Fruit fly (Drosophila melanogaster) whole organism, adult: ENCODE data around the gene CG32055.

Source experiments
- CG11617 ChIP-seq: fragments of 200-800 bp; sonication (Bioruptor generic); optimal IDR thresholded peaks from 2 replicates; lab custom pipeline; 2017; ENCODE audit warnings: mild to moderate bottlenecking, missing biosample characterization, missing genetic modification reagents, missing genetic modification characterization
- CG12768 ChIP-seq: fragments of 200-800 bp; sonication (Bioruptor generic); optimal IDR thresholded peaks from 2 replicates; lab custom pipeline; 2017; ENCODE audit warnings: missing biosample characterization, missing genetic modification characterization, mild to moderate bottlenecking, moderate library complexity, missing genetic modification reagents
- CG14711 ChIP-seq: fragments of 200-800 bp; sonication (Bioruptor generic); optimal IDR thresholded peaks from 2 replicates; lab custom pipeline; 2018; ENCODE audit warnings: missing biosample characterization, mild to moderate bottlenecking, missing genetic modification characterization, moderate library complexity
- CG1620 ChIP-seq: fragments of 200-800 bp; sonication (Bioruptor generic); optimal IDR thresholded peaks from 2 replicates; lab custom pipeline; 2016; ENCODE audit warnings: missing biosample characterization, missing genetic modification characterization
- CG5204 ChIP-seq: fragments of 200-800 bp; sonication (Bioruptor generic); optimal IDR thresholded peaks from 2 replicates; lab custom pipeline; 2016; ENCODE audit warnings: missing biosample characterization, missing genetic modification characterization
- CG7045 ChIP-seq: fragments of 200-800 bp; sonication (Bioruptor generic); optimal IDR thresholded peaks from 2 replicates; lab custom pipeline; 2017; ENCODE audit warnings: missing biosample characterization, mild to moderate bottlenecking, missing genetic modification characterization
- CG7101 ChIP-seq: fragments of 200-800 bp; sonication (Bioruptor generic); optimal IDR thresholded peaks from 2 replicates; lab custom pipeline; 2018; ENCODE audit warnings: missing biosample characterization, mild to moderate bottlenecking, missing genetic modification characterization, moderate library complexity
- Crg-1 ChIP-seq: fragments of 200-800 bp; sonication (Bioruptor generic); optimal IDR thresholded peaks from 2 replicates; lab custom pipeline; 2016; ENCODE audit warnings: missing biosample characterization, missing genetic modification characterization
- Mnt ChIP-seq: fragments of 200-800 bp; sonication (Bioruptor generic); optimal IDR thresholded peaks from 2 replicates; lab custom pipeline; 2016; ENCODE audit warnings: missing biosample characterization, mild to moderate bottlenecking, missing genetic modification characterization
- cnc ChIP-seq, 2 experiments: fragments of >200 bp; optimal IDR thresholded peaks; 2 replicates each; lab custom pipeline; 2017
- ovo ChIP-seq: fragments of 200-800 bp; sonication (Bioruptor generic); optimal IDR thresholded peaks from 2 replicates; lab custom pipeline; 2016; ENCODE audit warnings: missing biosample characterization, missing genetic modification characterization
- pad ChIP-seq: fragments of 200-800 bp; sonication (Bioruptor generic); optimal IDR thresholded peaks from 3 replicates; lab custom pipeline; 2017; ENCODE audit warnings: missing biosample characterization, missing genetic modification characterization, mild to moderate bottlenecking, moderate library complexity, missing genetic modification reagents
- toe ChIP-seq: fragments of 200-800 bp; sonication (Bioruptor generic); optimal IDR thresholded peaks from 2 replicates; lab custom pipeline; 2016; ENCODE audit warnings: missing biosample characterization, missing genetic modification characterization

DNA sequence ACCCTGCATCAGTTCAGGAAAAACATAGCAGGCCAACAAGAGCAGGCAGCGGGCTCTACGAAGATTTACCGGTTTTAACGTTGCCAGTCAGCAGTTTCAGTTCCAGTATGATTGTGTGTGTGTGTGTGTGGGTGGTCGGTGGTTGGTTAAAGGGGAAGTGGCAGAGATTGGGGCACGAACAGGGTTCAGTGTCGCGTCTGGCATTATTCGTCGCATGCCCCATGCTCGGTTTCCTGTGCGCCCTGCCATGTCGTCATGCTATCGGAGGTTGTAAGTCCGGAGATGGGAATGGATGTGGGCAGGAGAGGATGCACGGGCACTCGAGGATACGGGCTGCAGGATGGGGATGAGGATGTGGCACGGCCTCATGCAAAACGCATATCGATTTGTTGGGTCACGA lies 38.8 kb upstream of the CG32055 start:
- no peak for TF ChIP-seq cnc (optimal IDR thresholded peaks at IDR 0.05; lab: Kevin White, UChicago)
- no peak for TF ChIP-seq CG1620 (GFP tag; lab: Kevin White, UChicago)
- TF ChIP-seq CG5204 (GFP tag; lab: Kevin White, UChicago) = no peak
- TF ChIP-seq Crg-1 = no peak
- no peak for TF ChIP-seq CG11617 (GFP tag; lab: Kevin White, UChicago)
- TF ChIP-seq pad (GFP tag; lab: Kevin White, UChicago) = no peak
- no peak for TF ChIP-seq ovo (GFP tag; lab: Kevin White, UChicago)
- no peak for TF ChIP-seq CG7045 (GFP tag; lab: Kevin White, UChicago)
- no peak for TF ChIP-seq Mnt
- no peak for TF ChIP-seq toe
- TF ChIP-seq CG12768 (GFP tag; lab: Kevin White, UChicago) = no peak
- TF ChIP-seq CG7101 = no peak
- no peak for TF ChIP-seq CG14711 (tag; lab: Kevin White, UChicago)
